Worm (Caenorhabditis elegans) whole organism, midembryonic: Measurements from ENCODE around the gene acdh-12.

ENCODE experiments used
- T22C8.4 ChIP-seq: fragments of 200-800 bp; sonication (Bioruptor generic); IDR thresholded peaks from 2 replicates; pipeline ENCODE4 v1.3.6; 2022; ENCODE audit warnings: missing genetic modification characterization, missing compliant biosample characterization
- cog-1 ChIP-seq: sonication (generic microtip); optimal IDR thresholded peaks from 2 replicates; lab custom pipeline; 2016; ENCODE audit warnings: missing genetic modification characterization, missing compliant biosample characterization
- flt-1 ChIP-seq: fragments of 200-800 bp; sonication (Bioruptor generic); IDR thresholded peaks from 2 replicates; pipeline ENCODE4 v1.3.6; 2022; ENCODE audit warnings: missing genetic modification characterization, missing compliant biosample characterization
- klf-2 ChIP-seq: fragments of 200-800 bp; sonication (Bioruptor generic); conservative IDR thresholded peaks from 2 replicates; pipeline ENCODE4 v1.3.6; 2022; ENCODE audit warnings: missing genetic modification reagents, missing genetic modification characterization, missing compliant biosample characterization
- med-1 ChIP-seq: sonication (generic microtip); optimal IDR thresholded peaks from 2 replicates; lab custom pipeline; 2017; ENCODE audit warnings: missing genetic modification characterization, mild to moderate bottlenecking, missing compliant biosample characterization, antibody characterized with exemption, missing genetic modification reagents; ENCODE audit not compliant: insufficient read depth
- tab-1 ChIP-seq: fragments of 200-800 bp; sonication (Bioruptor generic); IDR thresholded peaks from 2 replicates; pipeline ENCODE4 v1.3.6; 2022; ENCODE audit warnings: missing genetic modification characterization, missing compliant biosample characterization
- ztf-23 ChIP-seq: fragments of 200-800 bp; sonication (Bioruptor generic); IDR thresholded peaks from 2 replicates; pipeline ENCODE4 v1.3.6; 2022; ENCODE audit warnings: missing genetic modification reagents, missing genetic modification characterization, missing compliant biosample characterization

DNA sequence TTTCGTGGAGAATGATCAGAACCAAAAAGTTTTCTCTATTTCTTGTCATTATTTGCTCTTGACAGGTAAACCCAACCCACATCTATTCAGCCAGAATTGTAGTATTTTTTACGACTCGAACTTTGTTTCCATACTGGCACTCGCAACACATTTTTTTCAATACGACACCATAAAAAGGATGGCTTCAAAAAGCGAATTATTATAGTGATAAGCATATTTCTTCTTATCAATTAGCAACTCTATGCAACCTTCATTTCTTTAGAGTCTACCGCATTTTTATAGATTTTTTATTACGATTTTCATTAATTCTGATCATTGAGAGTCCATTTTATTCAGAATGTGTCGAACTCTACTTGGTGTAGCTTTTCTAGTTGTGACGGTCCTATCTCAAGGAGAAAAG, 37.1 kb upstream of the acdh-12 start, which contains the start of gene ctsa-3.1:
- TF ChIP-seq med-1 (GFP tag; lab: Kevin White, UChicago) (no peak), flt-1 (GFP tag; lab: Robert Waterston, UW) (no peak), klf-2 (GFP tag; lab: Robert Waterston, UW) (no peak), cog-1 (tag; lab: Kevin White, UChicago) (no peak), T22C8.4 (GFP tag; lab: Robert Waterston, UW) (no peak), ztf-23 (GFP tag; lab: Robert Waterston, UW) (no peak), tab-1 (GFP tag; lab: Robert Waterston, UW) (no peak)
